Fruit fly (Drosophila melanogaster) whole organism, wandering third instar larva: Measurements from ENCODE around the gene CG11737.

Source experiments
- Abd-B ChIP-seq: fragments of >200 bp; optimal IDR thresholded peaks from 2 replicates; lab custom pipeline; 2017; ENCODE audit warnings: missing biosample characterization, missing genetic modification characterization
- CG32264 ChIP-seq: fragments of 200-800 bp; sonication (Bioruptor generic); optimal IDR thresholded peaks from 2 replicates; lab custom pipeline; 2016; ENCODE audit warnings: missing biosample characterization, missing genetic modification characterization
- Myc ChIP-seq: fragments of >200 bp; optimal IDR thresholded peaks from 2 replicates; lab custom pipeline; 2017
- Rel ChIP-seq, 2 experiments: fragments of 200-800 bp; sonication (Bioruptor generic) in 1 of 2; optimal IDR thresholded peaks; 2 replicates in 1 of 2; 3 replicates in 1 of 2; lab custom pipeline; 2016 to 2019; ENCODE audit warnings: mild to moderate bottlenecking in 2 of 2, missing biosample characterization in 2 of 2, missing genetic modification characterization in 2 of 2, moderate library complexity in 1 of 2
- ey ChIP-seq: fragments of 200-800 bp; sonication (Bioruptor generic); optimal IDR thresholded peaks from 2 replicates; lab custom pipeline; 2016; ENCODE audit warnings: missing biosample characterization, missing genetic modification characterization
- foxo ChIP-seq, 2 experiments: fragments of 200-800 bp; sonication (Bioruptor generic); optimal IDR thresholded peaks; 2 replicates in 1 of 2; 3 replicates in 1 of 2; lab custom pipeline; 2016 to 2017; ENCODE audit warnings: missing biosample characterization in 2 of 2, missing genetic modification characterization in 2 of 2
- h ChIP-seq: fragments of 200-800 bp; sonication (Bioruptor generic); optimal IDR thresholded peaks from 3 replicates; lab custom pipeline; 2016; ENCODE audit warnings: missing biosample characterization, mild to moderate bottlenecking, missing genetic modification characterization
- psq ChIP-seq: fragments of 200-800 bp; sonication (Bioruptor generic); optimal IDR thresholded peaks from 3 replicates; lab custom pipeline; 2017; ENCODE audit warnings: missing biosample characterization, mild to moderate bottlenecking, missing genetic modification characterization, moderate library complexity
- usp ChIP-seq: fragments of >200 bp; optimal IDR thresholded peaks from 2 replicates; lab custom pipeline; 2017; ENCODE audit warnings: missing biosample characterization, missing genetic modification characterization
- woc ChIP-seq: sonication (Bioruptor generic); optimal IDR thresholded peaks from 2 replicates; lab custom pipeline; 2016; ENCODE audit warnings: missing biosample characterization, mild to moderate bottlenecking, missing genetic modification characterization

DNA sequence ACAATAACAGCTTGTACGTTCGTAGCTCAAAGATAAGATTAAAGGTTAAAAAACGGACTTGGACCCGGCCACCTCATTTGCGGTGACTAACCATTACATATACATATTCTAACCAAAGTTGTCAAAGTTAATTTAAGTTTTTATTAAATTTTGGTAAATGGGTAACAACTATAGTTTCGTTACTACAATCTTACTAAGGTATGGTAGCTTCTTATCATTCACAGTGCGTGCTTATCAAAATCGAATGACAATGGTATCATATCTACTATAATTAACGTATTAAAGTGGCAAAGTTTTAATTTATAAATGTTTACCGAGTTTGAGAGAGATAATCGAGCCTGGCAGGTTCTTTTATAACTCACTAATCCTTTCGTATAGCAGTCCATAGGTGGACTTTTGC lies 1.5 kb downstream of the CG11737 start:
- TF ChIP-seq psq (GFP tag; lab: Kevin White, UChicago) (no peak), CG32264 (GFP tag; lab: Kevin White, UChicago) (no peak), woc (no peak), Rel (GFP tag; optimal IDR thresholded peaks at IDR 0.05; lab: Kevin White, UChicago) (no peak), Rel (tag; optimal IDR thresholded peaks at IDR 0.05; lab: Kevin White, UChicago) (no peak), foxo (GFP tag; optimal IDR thresholded peaks at IDR 0.05; lab: Kevin White, UChicago) (no peak), usp (GFP tag; lab: Kevin White, UChicago) (no peak), ey (GFP tag; lab: Kevin White, UChicago) (no peak), h (GFP tag; lab: Kevin White, UChicago) (no peak), Myc (lab: Kevin White, UChicago) (no peak), Abd-B (GFP tag; lab: Kevin White, UChicago) (no peak)
